Worm (Caenorhabditis elegans): ENCODE data around the gene C50B6.3.
A peak's percentile ranks its signal among the peaks of the same experiment; 100 is the strongest.

C50B6.3 gene

ce11 chrV:13297220-13297619 lies 16.2 kb upstream of the C50B6.3 start, which contains the start of gene C26E1.1:
TSS of gene C26E1.1 (plus strand) at chrV:13297520.
- TF ChIP-seq zag-1 (tag; optimal IDR thresholded peaks at IDR 0.05) (no peak), jun-1 (tag; optimal IDR thresholded peaks at IDR 0.05) (no peak), nhr-12 (tag; optimal IDR thresholded peaks at IDR 0.05) (no peak)

- TF ChIP-seq egl-5 (tag; optimal IDR thresholded peaks at IDR 0.05) (no peak), nhr-12 (tag; optimal IDR thresholded peaks at IDR 0.05) (no peak), nhr-237 (tag; optimal IDR thresholded peaks at IDR 0.05) (no peak)
Observed at ce11 chrV:13298706-13299105, 14.7 kb upstream of the C50B6.3 start.

ce11 chrV:13299398-13299797 lies 14.0 kb upstream of the C50B6.3 start:
- TF ChIP-seq hmg-11 (tag; optimal IDR thresholded peaks at IDR 0.05) (no peak), fkh-2 (tag; optimal IDR thresholded peaks at IDR 0.05) (no peak), aly-2 (tag; optimal IDR thresholded peaks at IDR 0.05) (no peak), ztf-11 (tag; optimal IDR thresholded peaks at IDR 0.05) (no peak), ceh-28 (tag; optimal IDR thresholded peaks at IDR 0.05) (no peak), nhr-77 (tag; optimal IDR thresholded peaks at IDR 0.05) (no peak), lin-15B (tag; optimal IDR thresholded peaks at IDR 0.05) (no peak), nhr-237 (tag; optimal IDR thresholded peaks at IDR 0.05) (no peak), egl-5 (tag; optimal IDR thresholded peaks at IDR 0.05) (no peak), lsy-12 (tag; optimal IDR thresholded peaks at IDR 0.05) (no peak), unc-62 (GFP tag; optimal IDR thresholded peaks at IDR 0.05) (no peak), nhr-25 (tag; optimal IDR thresholded peaks at IDR 0.05) (no peak), jun-1 (tag; optimal IDR thresholded peaks at IDR 0.05) (no peak)

ce11 chrV:13300492-13300891 lies 12.9 kb upstream of the C50B6.3 start:
- no peak for TF ChIP-seq fkh-10 (GFP tag; optimal IDR thresholded peaks at IDR 0.05)
- TF ChIP-seq eor-1 (tag; optimal IDR thresholded peaks at IDR 0.05), result no peak
- no peak for TF ChIP-seq tbx-2 (tag; optimal IDR thresholded peaks at IDR 0.05)
- TF ChIP-seq ceh-28 (tag; optimal IDR thresholded peaks at IDR 0.05), result no peak
- TF ChIP-seq ztf-11 (tag; optimal IDR thresholded peaks at IDR 0.05), result no peak
- TF ChIP-seq nhr-12 (tag; optimal IDR thresholded peaks at IDR 0.05), result no peak
- no peak for TF ChIP-seq ceh-16 (tag; optimal IDR thresholded peaks at IDR 0.05)
- TF ChIP-seq egl-5 (tag; optimal IDR thresholded peaks at IDR 0.05), result no peak

- TF ChIP-seq elt-2 (tag; optimal IDR thresholded peaks at IDR 0.05), result peak; percentile 57
- no peak for TF ChIP-seq ztf-4 (tag; optimal IDR thresholded peaks at IDR 0.05)
Observed at ce11 chrV:13301443-13301842, 11.9 kb upstream of the C50B6.3 start, which contains the start of gene ceh-79. TSS of gene ceh-79 (plus strand) at chrV:13301833.

- TF ChIP-seq pqm-1 (tag; optimal IDR thresholded peaks at IDR 0.05) (peak; percentile 11), elt-2 (tag; optimal IDR thresholded peaks at IDR 0.05) (peak; percentile 83), ceh-16 (tag; optimal IDR thresholded peaks at IDR 0.05) (no peak)
Observed at ce11 chrV:13304663-13305188, 8.6 kb upstream of the C50B6.3 start, which contains the start of gene C26E1.2. TSS of gene C26E1.2 (plus strand) at chrV:13305138.

ce11 chrV:13308616-13309015 lies 4.8 kb upstream of the C50B6.3 start, which contains the start of gene C50B6.1:
TSS of gene C50B6.1 (plus strand) at chrV:13308916.
- TF ChIP-seq aly-2 (tag; optimal IDR thresholded peaks at IDR 0.05) (no peak), nhr-237 (tag; optimal IDR thresholded peaks at IDR 0.05) (no peak), pha-4 (tag; optimal IDR thresholded peaks at IDR 0.05) (no peak), nhr-12 (tag; optimal IDR thresholded peaks at IDR 0.05) (no peak), elt-3 (tag; optimal IDR thresholded peaks at IDR 0.05) (no peak), nhr-11 (tag; optimal IDR thresholded peaks at IDR 0.05) (no peak), ama-1 (optimal IDR thresholded peaks at IDR 0.05) (no peak), lsy-12 (tag; optimal IDR thresholded peaks at IDR 0.05) (no peak), hmg-11 (tag; optimal IDR thresholded peaks at IDR 0.05) (no peak), zag-1 (tag; optimal IDR thresholded peaks at IDR 0.05) (no peak), mml-1 (tag; optimal IDR thresholded peaks at IDR 0.05) (no peak), nhr-25 (tag; optimal IDR thresholded peaks at IDR 0.05) (no peak), fkh-10 (GFP tag; optimal IDR thresholded peaks at IDR 0.05) (no peak), nhr-76 (tag; optimal IDR thresholded peaks at IDR 0.05) (no peak), eor-1 (tag; optimal IDR thresholded peaks at IDR 0.05) (no peak), lin-15B (tag; optimal IDR thresholded peaks at IDR 0.05) (no peak), lin-39 (tag; optimal IDR thresholded peaks at IDR 0.05) (no peak), elt-2 (tag; optimal IDR thresholded peaks at IDR 0.05) (no peak)
